Fruit fly (Drosophila melanogaster): ENCODE measurements around the gene spg.

DNA sequence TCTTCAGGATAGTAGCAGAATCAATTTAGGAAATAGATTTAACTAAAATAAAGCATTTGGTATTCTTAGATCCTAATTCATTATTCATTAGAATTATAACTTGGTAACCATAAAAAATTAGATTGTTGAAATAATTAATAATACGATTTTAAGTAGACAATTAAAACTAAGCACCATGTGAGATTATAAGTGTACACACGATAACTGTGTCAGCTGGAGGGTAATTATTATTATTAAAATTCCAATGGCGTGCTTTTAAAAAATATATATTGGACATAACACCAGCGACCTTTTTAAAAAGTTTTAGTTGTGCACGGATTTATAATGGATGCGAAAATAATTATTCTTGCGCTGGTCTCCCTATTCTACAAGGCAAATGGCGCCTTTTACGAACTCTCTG, 38.7 kb upstream of the spg start, which contains the start of gene CheB98a:
- TF ChIP-seq Dll (optimal IDR thresholded peaks at IDR 0.05) (no peak), psq (optimal IDR thresholded peaks at IDR 0.05) (no peak), usp (GFP tag; optimal IDR thresholded peaks at IDR 0.05) (no peak), CG8478 (optimal IDR thresholded peaks at IDR 0.05) (no peak), EcR (GFP tag; optimal IDR thresholded peaks at IDR 0.05) (no peak)
